Worm (Caenorhabditis elegans) whole organism, L1 larva: ENCODE measurements around the gene ttr-59.

Experiments used
- C16A3.4 ChIP-seq: fragments of 150-350 bp; optimal IDR thresholded peaks from 2 replicates; lab custom pipeline; 2014; ENCODE audit warnings: missing biosample characterization, missing genetic modification characterization
- alr-1 ChIP-seq: fragments of 200-800 bp; sonication (Bioruptor generic); optimal IDR thresholded peaks from 2 replicates; lab custom pipeline; 2018; ENCODE audit warnings: borderline replicate concordance, mild to moderate bottlenecking, missing genetic modification characterization, missing compliant biosample characterization
- ama-1 ChIP-seq: fragments of 150-350 bp; optimal IDR thresholded peaks from 2 replicates; lab custom pipeline; 2014
- blmp-1 ChIP-seq: fragments of 150-350 bp; optimal IDR thresholded peaks from 2 replicates; lab custom pipeline; 2014; ENCODE audit warnings: missing biosample characterization, missing genetic modification characterization
- ceh-63 ChIP-seq: fragments of 200-800 bp; sonication (Bioruptor generic); optimal IDR thresholded peaks from 2 replicates; lab custom pipeline; 2018; ENCODE audit warnings: mild to moderate bottlenecking, missing genetic modification characterization, missing compliant biosample characterization
- ceh-8 ChIP-seq: fragments of 200-800 bp; sonication (Bioruptor generic); optimal IDR thresholded peaks from 2 replicates; lab custom pipeline; 2018; ENCODE audit warnings: mild to moderate bottlenecking, missing genetic modification characterization, moderate library complexity, missing compliant biosample characterization
- ceh-82 ChIP-seq, 3 experiments: fragments of 150-350 bp in 1 of 3; sonication (generic microtip) in 2 of 3; optimal IDR thresholded peaks; 2 replicates each; lab custom pipeline; 2014 to 2017; ENCODE audit warnings: missing biosample characterization in 3 of 3, missing genetic modification characterization in 3 of 3
- ceh-88 ChIP-seq: fragments of 200-800 bp; sonication (Bioruptor generic); IDR thresholded peaks from 2 replicates; pipeline ENCODE4 v1.3.6; 2022; ENCODE audit warnings: missing genetic modification characterization, missing compliant biosample characterization
- ces-1 ChIP-seq: fragments of 150-350 bp; optimal IDR thresholded peaks from 2 replicates; lab custom pipeline; 2014; ENCODE audit warnings: missing biosample characterization, missing genetic modification reagents, missing genetic modification characterization
- efl-3 ChIP-seq: fragments of 200-800 bp; sonication (Bioruptor generic); optimal IDR thresholded peaks from 2 replicates; lab custom pipeline; 2018; ENCODE audit warnings: mild to moderate bottlenecking, missing genetic modification characterization, missing compliant biosample characterization
- egl-13 ChIP-seq: sonication (generic microtip); optimal IDR thresholded peaks from 2 replicates; lab custom pipeline; 2016; ENCODE audit warnings: missing genotype, missing genetic modification reagents, missing genetic modification characterization, missing compliant biosample characterization
- elt-2 ChIP-seq: sonication (generic microtip); optimal IDR thresholded peaks from 2 replicates; lab custom pipeline; 2016; ENCODE audit warnings: missing genetic modification characterization, mild to moderate bottlenecking, inconsistent platforms, missing compliant biosample characterization, missing genetic modification reagents
- elt-3 ChIP-seq, 6 experiments: fragments of 150-350 bp in 1 of 6; sonication (generic microtip); optimal IDR thresholded peaks; 2 replicates each; lab custom pipeline; 2017 to 2018; ENCODE audit warnings: missing biosample characterization in 6 of 6, missing genetic modification characterization in 6 of 6, inconsistent platforms in 1 of 6
- fkh-10 ChIP-seq: sonication (generic microtip); optimal IDR thresholded peaks from 2 replicates; lab custom pipeline; 2017; ENCODE audit warnings: missing biosample characterization, missing genetic modification reagents, missing genetic modification characterization
- fos-1 ChIP-seq: fragments of 150-350 bp; optimal IDR thresholded peaks from 2 replicates; lab custom pipeline; 2014; ENCODE audit warnings: missing biosample characterization, missing genetic modification characterization
- hlh-17 ChIP-seq: fragments of 200-800 bp; sonication (Bioruptor generic); optimal IDR thresholded peaks from 2 replicates; lab custom pipeline; 2018; ENCODE audit warnings: missing genetic modification characterization, mild to moderate bottlenecking, missing compliant biosample characterization, moderate library complexity, borderline replicate concordance
- hpl-2 ChIP-seq: fragments of 150-350 bp; optimal IDR thresholded peaks from 2 replicates; lab custom pipeline; 2014; ENCODE audit warnings: missing biosample characterization, missing genetic modification reagents, missing genetic modification characterization
- isw-1 ChIP-seq: fragments of 200-800 bp; sonication (Bioruptor generic); IDR thresholded peaks from 2 replicates; pipeline ENCODE4 v1.3.6; 2022; ENCODE audit warnings: missing genetic modification characterization, missing compliant biosample characterization
- jun-1 ChIP-seq: fragments of 150-350 bp; optimal IDR thresholded peaks from 2 replicates; lab custom pipeline; 2014; ENCODE audit warnings: missing biosample characterization, missing genetic modification reagents, missing genetic modification characterization
- lin-15B ChIP-seq: fragments of 150-350 bp; sonication (generic microtip); optimal IDR thresholded peaks from 3 replicates; lab custom pipeline; 2014; ENCODE audit warnings: missing biosample characterization, missing genetic modification characterization
- lin-35 ChIP-seq, 2 experiments: fragments of 150-350 bp; optimal IDR thresholded peaks; 2 replicates each; lab custom pipeline; 2014; ENCODE audit warnings: missing biosample characterization in 2 of 2, missing genetic modification characterization in 2 of 2, missing genetic modification reagents in 2 of 2
- lin-39 ChIP-seq: fragments of 150-350 bp; optimal IDR thresholded peaks from 2 replicates; lab custom pipeline; 2014; ENCODE audit warnings: missing biosample characterization, missing genetic modification reagents, missing genetic modification characterization
- lir-3 ChIP-seq: sonication (generic microtip); optimal IDR thresholded peaks from 2 replicates; lab custom pipeline; 2016; ENCODE audit warnings: mild to moderate bottlenecking, missing genetic modification characterization, moderate library complexity, missing compliant biosample characterization; ENCODE audit not compliant: poor library complexity
- lsy-2 ChIP-seq, 2 experiments: fragments of 150-350 bp; optimal IDR thresholded peaks; 2 replicates each; lab custom pipeline; 2014; ENCODE audit warnings: missing biosample characterization in 2 of 2, missing genetic modification characterization in 2 of 2
- mdl-1 ChIP-seq, 2 experiments: fragments of 150-350 bp; optimal IDR thresholded peaks; 2 replicates each; lab custom pipeline; 2014 to 2017; ENCODE audit warnings: missing biosample characterization in 2 of 2, missing genetic modification characterization in 2 of 2, inconsistent platforms in 1 of 2
- mep-1 ChIP-seq: fragments of 150-350 bp; optimal IDR thresholded peaks from 2 replicates; lab custom pipeline; 2014; ENCODE audit warnings: missing biosample characterization, missing genetic modification characterization
- nhr-11 ChIP-seq: fragments of 150-350 bp; optimal IDR thresholded peaks from 2 replicates; lab custom pipeline; 2014; ENCODE audit warnings: missing biosample characterization, missing genetic modification characterization
- nhr-19 ChIP-seq: fragments of 200-800 bp; sonication (Bioruptor generic); conservative IDR thresholded peaks from 2 replicates; pipeline ENCODE4 v1.3.6; 2022; ENCODE audit warnings: missing genetic modification characterization, missing compliant biosample characterization
- nhr-20 ChIP-seq: sonication (generic microtip); optimal IDR thresholded peaks from 2 replicates; lab custom pipeline; 2016; ENCODE audit warnings: mild to moderate bottlenecking, missing genetic modification characterization, missing compliant biosample characterization
- nhr-237 ChIP-seq: fragments of 150-350 bp; optimal IDR thresholded peaks from 2 replicates; lab custom pipeline; 2014; ENCODE audit warnings: missing biosample characterization, missing genetic modification characterization
- nhr-71 ChIP-seq: sonication (generic microtip); optimal IDR thresholded peaks from 2 replicates; lab custom pipeline; 2016; ENCODE audit warnings: mild to moderate bottlenecking, missing genetic modification characterization, moderate library complexity, missing compliant biosample characterization
- nhr-76 ChIP-seq: sonication (generic microtip); optimal IDR thresholded peaks from 2 replicates; lab custom pipeline; 2017; ENCODE audit warnings: missing biosample characterization, missing genetic modification characterization
- nhr-77 ChIP-seq: fragments of 150-350 bp; optimal IDR thresholded peaks from 2 replicates; lab custom pipeline; 2014; ENCODE audit warnings: missing biosample characterization, missing genetic modification characterization
- nhr-85 ChIP-seq: sonication (generic microtip); peaks from one replicate; lab custom pipeline; 2016; ENCODE audit warnings: missing genetic modification characterization, inconsistent platforms, missing compliant biosample characterization
- nhr-90 ChIP-seq: sonication (generic microtip); optimal IDR thresholded peaks from 2 replicates; lab custom pipeline; 2016; ENCODE audit warnings: mild to moderate bottlenecking, missing genetic modification characterization, missing compliant biosample characterization; ENCODE audit not compliant: poor library complexity
- pax-3 ChIP-seq: fragments of 200-800 bp; sonication (Bioruptor generic); optimal IDR thresholded peaks from 2 replicates; lab custom pipeline; 2018; ENCODE audit warnings: mild to moderate bottlenecking, missing genetic modification characterization, moderate library complexity, missing compliant biosample characterization
- pqm-1 ChIP-seq: sonication (generic microtip); optimal IDR thresholded peaks from 3 replicates; lab custom pipeline; 2017; ENCODE audit warnings: missing biosample characterization, missing genetic modification characterization
- skn-1 ChIP-seq: fragments of 150-350 bp; optimal IDR thresholded peaks from 2 replicates; lab custom pipeline; 2014; ENCODE audit warnings: missing biosample characterization, missing genetic modification characterization
- snu-23 ChIP-seq: sonication (generic microtip); optimal IDR thresholded peaks from 2 replicates; lab custom pipeline; 2016; ENCODE audit warnings: missing genetic modification characterization, missing compliant biosample characterization
- swsn-7 ChIP-seq: sonication (generic microtip); optimal IDR thresholded peaks from 2 replicates; lab custom pipeline; 2016; ENCODE audit warnings: missing genetic modification characterization, missing compliant biosample characterization
- tbx-2 ChIP-seq: sonication (generic microtip); optimal IDR thresholded peaks from 2 replicates; lab custom pipeline; 2016; ENCODE audit warnings: missing genetic modification characterization, missing compliant biosample characterization
- tlp-1 ChIP-seq: fragments of 150-350 bp; optimal IDR thresholded peaks from 2 replicates; lab custom pipeline; 2014; ENCODE audit warnings: missing biosample characterization, missing genetic modification characterization
- unc-30 ChIP-seq: sonication (generic microtip); optimal IDR thresholded peaks from 2 replicates; lab custom pipeline; 2017; ENCODE audit warnings: missing biosample characterization, missing genetic modification characterization
- unc-62 ChIP-seq: fragments of 150-350 bp; optimal IDR thresholded peaks from 2 replicates; lab custom pipeline; 2014; ENCODE audit warnings: missing biosample characterization, missing genetic modification reagents, missing genetic modification characterization
- vab-15 ChIP-seq: sonication (generic microtip); optimal IDR thresholded peaks from 2 replicates; lab custom pipeline; 2017; ENCODE audit warnings: missing genotype, mild to moderate bottlenecking, missing genetic modification characterization, missing compliant biosample characterization
- xbp-1 ChIP-seq: sonication (generic microtip); optimal IDR thresholded peaks from 2 replicates; lab custom pipeline; 2016; ENCODE audit warnings: missing genetic modification characterization, missing compliant biosample characterization
- zag-1 ChIP-seq: fragments of 150-350 bp; optimal IDR thresholded peaks from 2 replicates; lab custom pipeline; 2014; ENCODE audit warnings: missing biosample characterization, missing genetic modification characterization
- ztf-11 ChIP-seq, 2 experiments: sonication (generic microtip); optimal IDR thresholded peaks; 2 replicates each; lab custom pipeline; 2016 to 2017; ENCODE audit warnings: missing genetic modification characterization in 2 of 2, missing biosample characterization in 1 of 2, missing compliant biosample characterization in 1 of 2
- ztf-4 ChIP-seq: fragments of 150-350 bp; optimal IDR thresholded peaks from 2 replicates; lab custom pipeline; 2014; ENCODE audit warnings: missing biosample characterization, missing genetic modification characterization

Gene ttr-59

ce11 chrX:7315329-7315728, 14.3 kb upstream of the ttr-59 start, which contains the start of gene spp-3:
spp-3 (minus strand) TSS chrX:7315353.
- TF ChIP-seq lin-35 (GFP tag; optimal IDR thresholded peaks at IDR 0.05; lab: Kevin White, UChicago) (peak in 1 of 2 experiments; percentile 41), ztf-11 (tag; optimal IDR thresholded peaks at IDR 0.05; lab: Kevin White, UChicago) (no peak), pqm-1 (tag; lab: Kevin White, UChicago) (peak; percentile 20), nhr-90 (tag; lab: Kevin White, UChicago) (peak; percentile 8), lsy-2 (tag; optimal IDR thresholded peaks at IDR 0.05; lab: Kevin White, UChicago) (peak in 1 of 2 experiments; percentile 39), elt-2 (peak; percentile 93), lin-15B (tag; lab: Kevin White, UChicago) (no peak), nhr-20 (tag; lab: Kevin White, UChicago) (peak; percentile 17)

ce11 chrX:7316485-7317391, 12.9 kb upstream of the ttr-59 start, which contains the start of the genes spp-2 and spp-6:
spp-2 (minus strand) TSS chrX:7316818.
spp-6 (plus strand) TSS chrX:7317341.
- TF ChIP-seq elt-2 (peak; percentile 85), hpl-2 (GFP tag; lab: Kevin White, UChicago) (no peak), xbp-1 (no peak), blmp-1 (tag; lab: Kevin White, UChicago) (no peak), nhr-71 (tag; lab: Kevin White, UChicago) (peak; percentile 29), ceh-63 (GFP tag; lab: Kevin White, UChicago) (no peak), unc-30 (tag; lab: Kevin White, UChicago) (no peak), lin-39 (tag; lab: Kevin White, UChicago) (no peak), fos-1 (tag; lab: Kevin White, UChicago) (no peak), nhr-11 (tag; lab: Kevin White, UChicago) (no peak), zag-1 (tag; lab: Kevin White, UChicago) (no peak), fkh-10 (no peak), tbx-2 (tag; lab: Kevin White, UChicago) (no peak), lir-3 (tag; lab: Kevin White, UChicago) (no peak), vab-15 (no peak), unc-62 (GFP tag; lab: Kevin White, UChicago) (no peak), mdl-1 (tag; optimal IDR thresholded peaks at IDR 0.05; lab: Kevin White, UChicago) (no peak), ztf-11 (tag; optimal IDR thresholded peaks at IDR 0.05; lab: Kevin White, UChicago) (no peak), ces-1 (no peak), ceh-82 (tag; optimal IDR thresholded peaks at IDR 0.05; lab: Kevin White, UChicago) (no peak), ztf-4 (tag; lab: Kevin White, UChicago) (no peak), lin-35 (GFP tag; optimal IDR thresholded peaks at IDR 0.05; lab: Kevin White, UChicago) (peak in 1 of 2 experiments; percentile 36), efl-3 (GFP tag; lab: Kevin White, UChicago) (no peak), egl-13 (tag; lab: Kevin White, UChicago) (no peak), elt-3 (tag; optimal IDR thresholded peaks at IDR 0.05; lab: Kevin White, UChicago) (no peak), isw-1 (GFP tag; lab: Robert Waterston, UW) (no peak), tlp-1 (tag; lab: Kevin White, UChicago) (no peak), alr-1 (tag; lab: Kevin White, UChicago) (no peak), nhr-77 (no peak), nhr-237 (no peak), pax-3 (tag; lab: Kevin White, UChicago) (no peak), ceh-88 (GFP tag; lab: Robert Waterston, UW) (no peak), hlh-17 (GFP tag; lab: Kevin White, UChicago) (no peak), skn-1 (tag; lab: Kevin White, UChicago) (no peak), ama-1 (lab: Kevin White, UChicago) (peak; percentile 52), C16A3.4 (tag; lab: Kevin White, UChicago) (no peak), nhr-19 (GFP tag; lab: Robert Waterston, UW) (no peak), nhr-76 (no peak), mep-1 (tag; lab: Kevin White, UChicago) (no peak), jun-1 (tag; lab: Kevin White, UChicago) (peak; percentile 18), nhr-85 (tag; lab: Kevin White, UChicago) (no peak), snu-23 (GFP tag; lab: Kevin White, UChicago) (no peak), ceh-8 (GFP tag; lab: Kevin White, UChicago) (no peak), pqm-1 (tag; lab: Kevin White, UChicago) (peak; percentile 39), swsn-7 (tag; lab: Kevin White, UChicago) (no peak)
